Fruit fly (Drosophila melanogaster): ENCODE results near the gene Ip259.

The Ip259 gene

dm6 chr2L:10403803-10404315, 4.3 kb upstream of the Ip259 start (continued):
- TF ChIP-seq CG34422 (GFP tag; IDR thresholded peaks at IDR 0.05) (no peak), CG9797 (GFP tag; optimal IDR thresholded peaks at IDR 0.05) (no peak), CG8359 (GFP tag; optimal IDR thresholded peaks at IDR 0.05; ENCODE audit: borderline replicate concordance) (no peak), cato (GFP tag; optimal IDR thresholded peaks at IDR 0.05; ENCODE audit: borderline replicate concordance) (no peak), CG13123 (GFP tag; optimal IDR thresholded peaks at IDR 0.05) (no peak), Xbp1 (GFP tag; optimal IDR thresholded peaks at IDR 0.05) (no peak), trem (tag; optimal IDR thresholded peaks at IDR 0.05) (peak; percentile 18), tio (GFP tag; optimal IDR thresholded peaks at IDR 0.05) (no peak), wek (GFP tag; optimal IDR thresholded peaks at IDR 0.05) (no peak), CG2889 (GFP tag; IDR thresholded peaks at IDR 0.05) (no peak), CG16779 (GFP tag; IDR thresholded peaks at IDR 0.05) (no peak), Bgb (GFP tag; IDR thresholded peaks at IDR 0.05; ENCODE audit: partially characterized antibody) (no peak), usp (GFP tag; optimal IDR thresholded peaks at IDR 0.05) (no peak), CG10565 (GFP tag; optimal IDR thresholded peaks at IDR 0.05) (no peak), Ets97D (GFP tag; optimal IDR thresholded peaks at IDR 0.05) (peak; percentile 27), kni (GFP tag; optimal IDR thresholded peaks at IDR 0.05) (no peak), NC2β (GFP tag; optimal IDR thresholded peaks at IDR 0.05) (no peak), vfl (GFP tag; optimal IDR thresholded peaks at IDR 0.05) (no peak), CG31224 (GFP tag; IDR thresholded peaks at IDR 0.05) (no peak), Nf-YB (GFP tag; optimal IDR thresholded peaks at IDR 0.05) (no peak), pnt (GFP tag; optimal IDR thresholded peaks at IDR 0.05) (no peak), nerfin-1 (tag; optimal IDR thresholded peaks at IDR 0.05) (no peak), CG17568 (GFP tag; optimal IDR thresholded peaks at IDR 0.05) (no peak), ham (GFP tag; IDR thresholded peaks at IDR 0.05) (no peak), CG14860 (GFP tag; IDR thresholded peaks at IDR 0.05; ENCODE audit: partially characterized antibody) (peak; percentile 42; the same call in 1 of the 3 replicates), CG2202 (tag; optimal IDR thresholded peaks at IDR 0.05) (no peak), Meics (GFP tag; optimal IDR thresholded peaks at IDR 0.05) (no peak), E2f2 (GFP tag; IDR thresholded peaks at IDR 0.05) (no peak; the same call in 1 of the 2 replicates), CG17802 (tag; optimal IDR thresholded peaks at IDR 0.05) (peak; percentile 25), ro (GFP tag; IDR thresholded peaks at IDR 0.05) (no peak), CG7271 (tag; optimal IDR thresholded peaks at IDR 0.05) (no peak), fd64A (GFP tag; optimal IDR thresholded peaks at IDR 0.05) (no peak), dmrt99B (tag; optimal IDR thresholded peaks at IDR 0.05) (no peak), CG7372 (GFP tag; IDR thresholded peaks at IDR 0.05) (no peak), CG11398 (GFP tag; optimal IDR thresholded peaks at IDR 0.05) (no peak), lmd (GFP tag; IDR thresholded peaks at IDR 0.05) (no peak), CG4617 (GFP tag; optimal IDR thresholded peaks at IDR 0.05; ENCODE audit: borderline replicate concordance) (peak; percentile 57), CG17912 (GFP tag; optimal IDR thresholded peaks at IDR 0.05) (no peak), Lhr (GFP tag; optimal IDR thresholded peaks at IDR 0.05) (no peak), ERR (GFP tag; optimal IDR thresholded peaks at IDR 0.05) (no peak), Rfx (GFP tag; IDR thresholded peaks at IDR 0.05) (no peak), CG8924 (tag; optimal IDR thresholded peaks at IDR 0.05) (peak; percentile 79), Sox102F (GFP tag; optimal IDR thresholded peaks at IDR 0.05) (no peak), CG11723 (GFP tag; optimal IDR thresholded peaks at IDR 0.05) (peak; percentile 49), seq (GFP tag; IDR thresholded peaks at IDR 0.05) (no peak), Ada2b (GFP tag; IDR thresholded peaks at IDR 0.05) (no peak), scrt (GFP tag; optimal IDR thresholded peaks at IDR 0.05) (no peak), CG13424 (tag; optimal IDR thresholded peaks at IDR 0.05) (no peak), NfI (GFP tag; optimal IDR thresholded peaks at IDR 0.05) (no peak), Lim3 (GFP tag; IDR thresholded peaks at IDR 0.05) (no peak), unc-4 (GFP tag; IDR thresholded peaks at IDR 0.05; ENCODE audit: partially characterized antibody) (peak; percentile 56; the same call in 1 of the 2 replicates)
